Fruit fly (Drosophila melanogaster): Measurements from ENCODE around the gene CG4375.

DNA sequence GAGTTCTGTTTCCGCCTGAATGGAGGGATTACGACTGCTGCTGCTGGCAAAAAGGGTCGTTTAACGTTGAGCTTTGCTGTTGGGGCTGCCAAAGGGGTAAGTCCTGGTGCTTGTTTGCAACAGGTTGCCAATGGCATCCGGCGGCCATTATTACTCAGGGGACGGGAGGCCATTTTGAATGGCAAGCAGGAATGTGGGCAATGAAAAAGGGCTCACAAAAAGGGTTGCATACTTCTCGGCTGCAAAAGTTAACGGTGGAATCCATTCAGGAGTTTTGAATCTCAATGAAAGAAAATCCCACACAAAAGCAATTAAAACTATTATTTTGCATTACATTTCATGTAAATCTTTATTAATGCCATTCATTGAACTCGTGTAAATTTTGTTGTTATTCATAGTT lies 22.7 kb upstream of the CG4375 start:
- TF ChIP-seq CG12768 (GFP tag; optimal IDR thresholded peaks at IDR 0.05), result no peak
- no peak for TF ChIP-seq kay (GFP tag; ENCODE audit: borderline replicate concordance)
- no peak for TF ChIP-seq CG11617 (GFP tag; optimal IDR thresholded peaks at IDR 0.05)
- TF ChIP-seq pad (GFP tag; optimal IDR thresholded peaks at IDR 0.05), result no peak
- TF ChIP-seq bab1 (GFP tag; optimal IDR thresholded peaks at IDR 0.05), result no peak

Measured in whole organism, adult.